Fruit fly (Drosophila melanogaster): ENCODE data around the gene Spg7.

Gene Spg7

dm6 chrX:2647472-2647883 is 50.5 kb downstream of the Spg7 start (continued):
- no peak for TF ChIP-seq MBD-R2 (GFP tag; IDR thresholded peaks at IDR 0.05)
- 0 out of 2 replicates have a peak, but pooled peaks have one; percentile 40 for TF ChIP-seq Rx (GFP tag; IDR thresholded peaks at IDR 0.05)
- TF ChIP-seq Abd-B (GFP tag; optimal IDR thresholded peaks at IDR 0.05): peak; percentile 60
- TF ChIP-seq caup (GFP tag; optimal IDR thresholded peaks at IDR 0.05; ENCODE audit: severe bottlenecking): peak; percentile 29
- peak; percentile 60 to 74 for TF ChIP-seq bsh (GFP tag; optimal IDR thresholded peaks at IDR 0.05)
- TF ChIP-seq CG13424 (tag; optimal IDR thresholded peaks at IDR 0.05): peak; percentile 80
- peak; percentile 0 for TF ChIP-seq CG15696 (tag; optimal IDR thresholded peaks at IDR 0.05)
- TF ChIP-seq Bteb2 (GFP tag; optimal IDR thresholded peaks at IDR 0.05): peak; percentile 45
- 0 out of 2 replicates have a peak, but pooled peaks have one; percentile 33 for TF ChIP-seq CG7372 (GFP tag; IDR thresholded peaks at IDR 0.05)
- peak; percentile 48 for TF ChIP-seq BtbVII (GFP tag; optimal IDR thresholded peaks at IDR 0.05)
- no peak for TF ChIP-seq ttk (GFP tag; IDR thresholded peaks at IDR 0.05)
- peak; percentile 52 for TF ChIP-seq oc (tag; optimal IDR thresholded peaks at IDR 0.05)
- TF ChIP-seq CG10267 (tag; optimal IDR thresholded peaks at IDR 0.05): peak; percentile 50
- peak; percentile 54 for TF ChIP-seq ems (GFP tag; optimal IDR thresholded peaks at IDR 0.05)
- peak; percentile 41 for TF ChIP-seq tin (GFP tag; optimal IDR thresholded peaks at IDR 0.05)
- peak; percentile 3 for TF ChIP-seq CG8290 (GFP tag; optimal IDR thresholded peaks at IDR 0.05)
- TF ChIP-seq CG8290 (tag; optimal IDR thresholded peaks at IDR 0.05): peak in 1 of 2 experiments; percentile 88
- TF ChIP-seq Atf6 (GFP tag; IDR thresholded peaks at IDR 0.05): peak; percentile 71
- no peak for TF ChIP-seq CG6854 (GFP tag; optimal IDR thresholded peaks at IDR 0.05)
- no peak for TF ChIP-seq knrl (GFP tag; IDR thresholded peaks at IDR 0.05; ENCODE audit: partially characterized antibody)
- TF ChIP-seq peb (GFP tag; IDR thresholded peaks at IDR 0.05): peak; percentile 24; the same call in 1 of the 2 replicates
- no peak for TF ChIP-seq CG2116 (GFP tag; optimal IDR thresholded peaks at IDR 0.05)
- peak; percentile 43; the same call in 2 of the 3 replicates for TF ChIP-seq CG11695 (GFP tag; IDR thresholded peaks at IDR 0.05)
- TF ChIP-seq Hmr (GFP tag; optimal IDR thresholded peaks at IDR 0.05): peak; percentile 22
- TF ChIP-seq Rfx (GFP tag; IDR thresholded peaks at IDR 0.05): peak; percentile 73
- TF ChIP-seq sna (GFP tag; IDR thresholded peaks at IDR 0.05; ENCODE audit: partially characterized antibody): no peak
- TF ChIP-seq CG18619 (GFP tag; optimal IDR thresholded peaks at IDR 0.05): peak; percentile 38
- peak; percentile 38 for TF ChIP-seq gsb-n (tag; optimal IDR thresholded peaks at IDR 0.05)
- TF ChIP-seq croc (GFP tag; conservative IDR thresholded peaks at IDR 0.05): peak; percentile 34; the same call in 1 of the 3 replicates
- 0 out of 3 replicates have a peak, but pooled peaks have one; percentile 16 for TF ChIP-seq CG11093 (GFP tag; IDR thresholded peaks at IDR 0.05)
- TF ChIP-seq tup (GFP tag; optimal IDR thresholded peaks at IDR 0.05): no peak
- TF ChIP-seq CG3065 (GFP tag; optimal IDR thresholded peaks at IDR 0.05): peak; percentile 1
- TF ChIP-seq da (GFP tag; optimal IDR thresholded peaks at IDR 0.05): no peak
- TF ChIP-seq nau (GFP tag; optimal IDR thresholded peaks at IDR 0.05): no peak
- peak; percentile 16 for TF ChIP-seq crc (GFP tag; optimal IDR thresholded peaks at IDR 0.05)
- TF ChIP-seq CrebB (tag; optimal IDR thresholded peaks at IDR 0.05): peak; percentile 59
- TF ChIP-seq CG8281 (tag; optimal IDR thresholded peaks at IDR 0.05): peak; percentile 30
- no peak for TF ChIP-seq fd64A (GFP tag; optimal IDR thresholded peaks at IDR 0.05)
- peak; percentile 68 for TF ChIP-seq Ptx1 (GFP tag; IDR thresholded peaks at IDR 0.05)
- TF ChIP-seq CG4820 (GFP tag; optimal IDR thresholded peaks at IDR 0.05): peak; percentile 49
- TF ChIP-seq Ets97D (GFP tag; optimal IDR thresholded peaks at IDR 0.05): no peak
- 0 out of 2 replicates have a peak, but pooled peaks have one; percentile 44 for TF ChIP-seq aop (GFP tag; IDR thresholded peaks at IDR 0.05)
- TF ChIP-seq CG18476 (GFP tag; optimal IDR thresholded peaks at IDR 0.05): peak; percentile 28
- TF ChIP-seq ind (GFP tag; optimal IDR thresholded peaks at IDR 0.05): peak; percentile 60
- peak; percentile 55 for TF ChIP-seq E2f1 (GFP tag; IDR thresholded peaks at IDR 0.05)
- TF ChIP-seq run (tag; optimal IDR thresholded peaks at IDR 0.05): peak; percentile 53
- peak; percentile 22 for TF ChIP-seq Nf-YB (GFP tag; optimal IDR thresholded peaks at IDR 0.05)
- no peak for TF ChIP-seq HLHmδ (GFP tag; optimal IDR thresholded peaks at IDR 0.05)
- no peak for TF ChIP-seq pzg (GFP tag; optimal IDR thresholded peaks at IDR 0.05)
- no peak for TF ChIP-seq CG8765 (GFP tag; IDR thresholded peaks at IDR 0.05)
- TF ChIP-seq repo (GFP tag; optimal IDR thresholded peaks at IDR 0.05): peak; percentile 48

All from whole organism, embryonic.